Worm (Caenorhabditis elegans): Measurements from ENCODE around the gene cpna-5.
A peak's percentile ranks its signal among the peaks of the same experiment; 100 is the strongest.

The cpna-5 gene

ce11 chrII:7718491-7718890 lies at the start of gene cpna-5:
TSS of gene cpna-5 (minus strand) at chrII:7718591.
- TF ChIP-seq vab-7 (GFP tag; IDR thresholded peaks at IDR 0.05) = no peak
- TF ChIP-seq set-16 (GFP tag; IDR thresholded peaks at IDR 0.05) = no peak

DNA sequence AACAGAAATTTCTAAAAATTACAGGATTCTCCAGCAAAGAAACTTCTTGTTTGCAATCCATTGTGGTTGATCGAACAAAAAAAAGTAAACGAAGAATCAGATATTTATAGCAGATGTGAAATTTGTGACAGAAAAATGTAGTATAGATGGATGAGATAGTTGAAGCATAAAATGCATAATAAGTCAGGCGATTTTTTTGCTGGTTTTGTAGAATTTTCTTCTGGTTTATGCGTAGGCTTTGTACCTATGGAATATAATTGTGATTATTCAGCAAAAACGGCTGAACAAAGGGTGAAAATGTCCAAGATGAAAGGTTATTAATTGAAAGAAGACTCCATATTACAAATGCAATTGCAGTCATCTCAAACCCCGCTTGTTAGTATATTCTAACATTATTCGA lies 47.1 kb upstream of the cpna-5 start, which contains the start of gene srh-39:
Gene srh-39 (minus strand): TSS at position 101 of the 400 bp plus-strand sequence.
- TF ChIP-seq ZK337.2 (GFP tag; IDR thresholded peaks at IDR 0.05) (no peak), skn-1 (tag; optimal IDR thresholded peaks at IDR 0.05) (no peak), mxl-3 (GFP tag; optimal IDR thresholded peaks at IDR 0.05) (no peak), jun-1 (tag; optimal IDR thresholded peaks at IDR 0.05) (no peak), ztf-7 (tag; optimal IDR thresholded peaks at IDR 0.05) (no peak), F26F4.8 (GFP tag; conservative IDR thresholded peaks at IDR 0.05) (no peak), lin-39 (tag; optimal IDR thresholded peaks at IDR 0.05) (no peak), set-16 (GFP tag; IDR thresholded peaks at IDR 0.05) (no peak), Y48G9A.11 (GFP tag; IDR thresholded peaks at IDR 0.05) (no peak)

- no peak for TF ChIP-seq daf-19 (GFP tag; conservative IDR thresholded peaks at IDR 0.05)
- no peak for TF ChIP-seq saeg-2 (GFP tag; IDR thresholded peaks at IDR 0.05)
- no peak for TF ChIP-seq zfp-2 (tag; optimal IDR thresholded peaks at IDR 0.05)
- TF ChIP-seq ZK546.5 (tag; optimal IDR thresholded peaks at IDR 0.05) = no peak
- TF ChIP-seq rbr-2 (tag; optimal IDR thresholded peaks at IDR 0.05) = no peak
These were observed 45.2 kb upstream of the cpna-5 start, which contains the start of gene B0228.9 for ce11 chrII:7763569-7763968. TSS of gene B0228.9 (minus strand) at chrII:7763669.

DNA sequence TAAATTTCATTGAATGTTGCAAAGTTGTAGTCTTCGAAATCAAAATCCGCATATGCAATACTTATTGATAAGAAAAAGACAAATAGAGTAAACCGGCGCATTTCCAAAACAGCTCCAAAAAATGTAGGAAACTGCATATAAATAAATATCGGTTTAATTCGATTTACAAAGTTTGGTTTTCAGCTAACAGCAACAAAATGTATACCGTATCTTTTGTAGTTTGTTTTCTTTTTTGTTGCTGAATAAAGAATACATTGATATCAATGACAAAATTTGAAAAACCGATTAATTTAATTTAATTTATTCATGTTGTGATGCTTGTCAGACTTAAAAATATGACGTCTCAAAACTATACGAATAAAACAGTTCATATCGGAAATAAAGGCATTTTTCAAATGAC lies 43.0 kb upstream of the cpna-5 start, which contains the start of gene B0228.8:
Gene B0228.8 (minus strand): TSS at position 101 of the 400 bp plus-strand sequence.
- TF ChIP-seq daf-16 (GFP tag; optimal IDR thresholded peaks at IDR 0.05) (no peak), daf-16 (tag; optimal IDR thresholded peaks at IDR 0.05) (no peak), snpc-1.2 (GFP tag; IDR thresholded peaks at IDR 0.05) (no peak), ceh-62 (tag; optimal IDR thresholded peaks at IDR 0.05) (no peak), ZK337.2 (GFP tag; IDR thresholded peaks at IDR 0.05) (no peak), nhr-237 (tag; optimal IDR thresholded peaks at IDR 0.05) (no peak), T26A8.4 (GFP tag; IDR thresholded peaks at IDR 0.05) (no peak), ceh-28 (tag; optimal IDR thresholded peaks at IDR 0.05) (no peak)

ce11 chrII:7758397-7759135 lies 40.2 kb upstream of the cpna-5 start, which contains the start of gene B0228.7:
TSS of gene B0228.7 (minus strand) at chrII:7759023.
- no peak for TF ChIP-seq Y75B8A.6 (GFP tag; IDR thresholded peaks at IDR 0.05)
- peak; percentile 49 for TF ChIP-seq rbr-2 (tag; optimal IDR thresholded peaks at IDR 0.05)
- TF ChIP-seq ceh-62 (tag; optimal IDR thresholded peaks at IDR 0.05) = no peak
- no peak for TF ChIP-seq mdl-1 (tag; optimal IDR thresholded peaks at IDR 0.05)
- no peak for TF ChIP-seq php-3 (GFP tag; IDR thresholded peaks at IDR 0.05)
- peak; percentile 81 for TF ChIP-seq hlh-30 (tag; optimal IDR thresholded peaks at IDR 0.05; ENCODE audit: insufficient read depth)
- peak; percentile 57 for TF ChIP-seq mep-1 (tag; optimal IDR thresholded peaks at IDR 0.05)
- TF ChIP-seq dpl-1 (GFP tag; optimal IDR thresholded peaks at IDR 0.05) = peak; percentile 37
- no peak for TF ChIP-seq egl-27 (tag; optimal IDR thresholded peaks at IDR 0.05)
- TF ChIP-seq nhr-6 (tag; optimal IDR thresholded peaks at IDR 0.05) = peak; percentile 3
- no peak for TF ChIP-seq lin-29 (GFP tag; IDR thresholded peaks at IDR 0.05)
- peak; percentile 62 for TF ChIP-seq nhr-77 (tag; optimal IDR thresholded peaks at IDR 0.05)
- TF ChIP-seq mdt-29 (GFP tag; IDR thresholded peaks at IDR 0.05) = no peak
- no peak for TF ChIP-seq Y105C5A.15 (GFP tag; IDR thresholded peaks at IDR 0.05)
- peak; percentile 13 for TF ChIP-seq nhr-11 (tag; optimal IDR thresholded peaks at IDR 0.05)
- TF ChIP-seq lsy-2 (tag; optimal IDR thresholded peaks at IDR 0.05) = peak in 1 of 2 experiments; percentile 61
- no peak for TF ChIP-seq ZK546.5 (tag; optimal IDR thresholded peaks at IDR 0.05)
- TF ChIP-seq ceh-32 (tag; optimal IDR thresholded peaks at IDR 0.05; ENCODE audit: poor library complexity) = no peak
- no peak for TF ChIP-seq nhr-42 (GFP tag; IDR thresholded peaks at IDR 0.05)
- no peak for TF ChIP-seq arid-1 (GFP tag; conservative IDR thresholded peaks at IDR 0.05)
- no peak for TF ChIP-seq pha-4 (GFP tag; IDR thresholded peaks at IDR 0.05)
- TF ChIP-seq pha-4 (tag; optimal IDR thresholded peaks at IDR 0.05) = no peak
- no peak for TF ChIP-seq dmd-6 (GFP tag; IDR thresholded peaks at IDR 0.05)
- peak; percentile 77 for TF ChIP-seq dve-1 (tag; optimal IDR thresholded peaks at IDR 0.05; ENCODE audit: insufficient read depth)
- no peak for TF ChIP-seq pqm-1 (tag; optimal IDR thresholded peaks at IDR 0.05)
- peak; percentile 33 for TF ChIP-seq ceh-28 (tag; optimal IDR thresholded peaks at IDR 0.05)
